Worm (Caenorhabditis elegans) whole organism, L4/young adult: ENCODE measurements around the gene srh-145.

Experiments
- dao-5 ChIP-seq: sonication (generic microtip); optimal IDR thresholded peaks from 2 replicates; lab custom pipeline; 2016; ENCODE audit warnings: missing genotype, missing genetic modification characterization, moderate library complexity, missing compliant biosample characterization
- him-1 ChIP-seq: sonication (generic microtip); optimal IDR thresholded peaks from 2 replicates; lab custom pipeline; 2016; ENCODE audit warnings: missing genotype, missing genetic modification reagents, missing genetic modification characterization, missing compliant biosample characterization

- TF ChIP-seq him-1 (no peak), dao-5 (no peak)
Observed at ce11 chrV:16429503-16429902, 19.0 kb downstream of the srh-145 start, which contains the start of gene F26D2.10.
